Worm (Caenorhabditis elegans) whole organism, L4/young adult: ENCODE measurements around the gene B0238.9.

Source experiments
- W03F9.2 ChIP-seq: fragments of 150-350 bp; optimal IDR thresholded peaks from 2 replicates; lab custom pipeline; 2014; ENCODE audit warnings: missing biosample characterization, missing genetic modification characterization
- dao-5 ChIP-seq: sonication (generic microtip); optimal IDR thresholded peaks from 2 replicates; lab custom pipeline; 2016; ENCODE audit warnings: missing genotype, missing genetic modification characterization, moderate library complexity, missing compliant biosample characterization
- him-1 ChIP-seq: sonication (generic microtip); optimal IDR thresholded peaks from 2 replicates; lab custom pipeline; 2016; ENCODE audit warnings: missing genotype, missing genetic modification reagents, missing genetic modification characterization, missing compliant biosample characterization

The B0238.9 gene

ce11 chrV:5278001-5278400, at the start of gene B0238.9:
Gene B0238.9 (minus strand): TSS chrV:5278101.
- no peak for TF ChIP-seq W03F9.2 (tag; lab: Kevin White, UChicago)
- no peak for TF ChIP-seq him-1
- TF ChIP-seq dao-5 (tag; lab: Kevin White, UChicago), result no peak

ce11 chrV:5324566-5324965, 46.7 kb upstream of the B0238.9 start, which contains the start of gene ceh-33:
Gene ceh-33 (minus strand): TSS chrV:5324666.
- TF ChIP-seq him-1 (no peak), W03F9.2 (tag; lab: Kevin White, UChicago) (no peak), dao-5 (tag; lab: Kevin White, UChicago) (no peak)

ce11 chrV:5322815-5323214, 44.9 kb upstream of the B0238.9 start:
- TF ChIP-seq W03F9.2 (tag; lab: Kevin White, UChicago) (no peak), dao-5 (tag; lab: Kevin White, UChicago) (no peak), him-1 (no peak)

- TF ChIP-seq W03F9.2 (tag; lab: Kevin White, UChicago), result no peak
- TF ChIP-seq dao-5 (tag; lab: Kevin White, UChicago), result no peak
- no peak for TF ChIP-seq him-1
These were observed 41.6 kb upstream of the B0238.9 start, which contains the start of gene ceh-34 for ce11 chrV:5319477-5319876. Gene ceh-34 (minus strand): TSS chrV:5319577.

ce11 chrV:5318349-5318748, 40.4 kb upstream of the B0238.9 start:
- TF ChIP-seq W03F9.2 (tag; lab: Kevin White, UChicago) (no peak), him-1 (no peak)

ce11 chrV:5314104-5314503, 36.2 kb upstream of the B0238.9 start, which contains the start of gene C10G8.2:
Gene C10G8.2 (plus strand): TSS chrV:5314404.
- TF ChIP-seq him-1 (no peak), W03F9.2 (tag; lab: Kevin White, UChicago) (no peak), dao-5 (tag; lab: Kevin White, UChicago) (no peak)

ce11 chrV:5312453-5312852, 34.6 kb upstream of the B0238.9 start, which contains the start of gene C10G8.3:
Gene C10G8.3 (plus strand): TSS chrV:5312753.
- TF ChIP-seq W03F9.2 (tag; lab: Kevin White, UChicago), result no peak
- TF ChIP-seq dao-5 (tag; lab: Kevin White, UChicago), result no peak
- no peak for TF ChIP-seq him-1

- TF ChIP-seq W03F9.2 (tag; lab: Kevin White, UChicago) (no peak), dao-5 (tag; lab: Kevin White, UChicago) (no peak), him-1 (no peak)
These were observed 33.7 kb upstream of the B0238.9 start, which contains the start of gene C10G8.4 for ce11 chrV:5311635-5312034. Gene C10G8.4 (plus strand): TSS chrV:5311935.

- TF ChIP-seq him-1 (no peak), W03F9.2 (tag; lab: Kevin White, UChicago) (no peak), dao-5 (tag; lab: Kevin White, UChicago) (no peak)
These were observed 26.5 kb upstream of the B0238.9 start for ce11 chrV:5304366-5304765.

- TF ChIP-seq dao-5 (tag; lab: Kevin White, UChicago), result no peak
- TF ChIP-seq W03F9.2 (tag; lab: Kevin White, UChicago), result no peak
- no peak for TF ChIP-seq him-1
These were observed 25.5 kb upstream of the B0238.9 start, which contains the start of gene ncx-2 for ce11 chrV:5303389-5303788. Gene ncx-2 (plus strand): TSS chrV:5303689.

ce11 chrV:5301226-5301625, 23.3 kb upstream of the B0238.9 start:
- TF ChIP-seq him-1, result no peak
- TF ChIP-seq dao-5 (tag; lab: Kevin White, UChicago), result no peak
- no peak for TF ChIP-seq W03F9.2 (tag; lab: Kevin White, UChicago)

- TF ChIP-seq dao-5 (tag; lab: Kevin White, UChicago), result no peak
- TF ChIP-seq him-1, result no peak
- TF ChIP-seq W03F9.2 (tag; lab: Kevin White, UChicago), result no peak
These were observed 19.8 kb upstream of the B0238.9 start for ce11 chrV:5297740-5298139.

ce11 chrV:5295940-5296339, 18.0 kb upstream of the B0238.9 start:
- TF ChIP-seq W03F9.2 (tag; lab: Kevin White, UChicago) (no peak), dao-5 (tag; lab: Kevin White, UChicago) (no peak), him-1 (no peak)

- TF ChIP-seq him-1 (no peak), dao-5 (tag; lab: Kevin White, UChicago) (no peak), W03F9.2 (tag; lab: Kevin White, UChicago) (no peak)
These were observed 10.8 kb upstream of the B0238.9 start for ce11 chrV:5288676-5289075.

ce11 chrV:5287273-5287672, 9.4 kb upstream of the B0238.9 start, which contains the start of gene Y49G5A.1:
Gene Y49G5A.1 (minus strand): TSS chrV:5287373.
- TF ChIP-seq him-1 (no peak), dao-5 (tag; lab: Kevin White, UChicago) (no peak), W03F9.2 (tag; lab: Kevin White, UChicago) (no peak)
